Worm (Caenorhabditis elegans): ENCODE data around the gene ttr-33.

ce11 chrV:7820270-7820669, 17.4 kb downstream of the ttr-33 start, which contains the start of gene lbp-4:
- TF ChIP-seq sem-4 (tag; optimal IDR thresholded peaks at IDR 0.05) (no peak), nhr-21 (tag; optimal IDR thresholded peaks at IDR 0.05) (no peak), mdl-1 (tag; optimal IDR thresholded peaks at IDR 0.05) (no peak), nhr-25 (tag; optimal IDR thresholded peaks at IDR 0.05) (no peak), lin-13 (GFP tag; optimal IDR thresholded peaks at IDR 0.05) (no peak), skn-1 (tag; optimal IDR thresholded peaks at IDR 0.05) (no peak), nhr-237 (tag; optimal IDR thresholded peaks at IDR 0.05) (no peak), lin-11 (tag; optimal IDR thresholded peaks at IDR 0.05) (no peak)

Measured in whole organism, L2 larva.